Worm (Caenorhabditis elegans) whole organism, L1 larva: Measurements from ENCODE around the gene rer-1.

ENCODE experiments used
- C16A3.4 ChIP-seq: fragments of 150-350 bp; optimal IDR thresholded peaks from 2 replicates; lab custom pipeline; 2014; ENCODE audit warnings: missing biosample characterization, missing genetic modification characterization
- Y116A8C.19 ChIP-seq: sonication (generic microtip); optimal IDR thresholded peaks from 2 replicates; lab custom pipeline; 2016; ENCODE audit warnings: missing compliant biosample characterization, missing genetic modification characterization, borderline replicate concordance
- aha-1 ChIP-seq: fragments of 150-350 bp; optimal IDR thresholded peaks from 2 replicates; lab custom pipeline; 2014; ENCODE audit warnings: missing biosample characterization, missing genetic modification characterization
- ama-1 ChIP-seq: fragments of 150-350 bp; optimal IDR thresholded peaks from 2 replicates; lab custom pipeline; 2014
- blmp-1 ChIP-seq: fragments of 150-350 bp; optimal IDR thresholded peaks from 2 replicates; lab custom pipeline; 2014; ENCODE audit warnings: missing biosample characterization, missing genetic modification characterization
- ceh-8 ChIP-seq: fragments of 200-800 bp; sonication (Bioruptor generic); optimal IDR thresholded peaks from 2 replicates; lab custom pipeline; 2018; ENCODE audit warnings: mild to moderate bottlenecking, missing genetic modification characterization, moderate library complexity, missing compliant biosample characterization
- ceh-88 ChIP-seq: fragments of 200-800 bp; sonication (Bioruptor generic); IDR thresholded peaks from 2 replicates; pipeline ENCODE4 v1.3.6; 2022; ENCODE audit warnings: missing genetic modification characterization, missing compliant biosample characterization
- ceh-90 ChIP-seq: sonication (generic microtip); optimal IDR thresholded peaks from 2 replicates; lab custom pipeline; 2016; ENCODE audit warnings: missing genetic modification characterization, missing compliant biosample characterization
- ces-1 ChIP-seq: fragments of 150-350 bp; optimal IDR thresholded peaks from 2 replicates; lab custom pipeline; 2014; ENCODE audit warnings: missing biosample characterization, missing genetic modification reagents, missing genetic modification characterization
- dpl-1 ChIP-seq, 3 experiments: fragments of 150-350 bp in 2 of 3; sonication (generic microtip) in 1 of 3; optimal IDR thresholded peaks; 2 replicates each; lab custom pipeline; 2014 to 2017; ENCODE audit warnings: missing biosample characterization in 3 of 3, missing genetic modification characterization in 3 of 3, missing genetic modification reagents in 3 of 3
- dsc-1 ChIP-seq: sonication (generic microtip); optimal IDR thresholded peaks from 2 replicates; lab custom pipeline; 2016; ENCODE audit warnings: mild to moderate bottlenecking, missing genetic modification characterization, missing compliant biosample characterization
- egl-27 ChIP-seq, 2 experiments: fragments of 150-350 bp in 1 of 2; sonication (generic microtip); optimal IDR thresholded peaks; 3 replicates each; lab custom pipeline; 2017 to 2018; ENCODE audit warnings: missing biosample characterization in 2 of 2, missing genetic modification characterization in 2 of 2, missing genetic modification reagents in 2 of 2
- elt-2 ChIP-seq: sonication (generic microtip); optimal IDR thresholded peaks from 2 replicates; lab custom pipeline; 2016; ENCODE audit warnings: missing genetic modification characterization, mild to moderate bottlenecking, inconsistent platforms, missing compliant biosample characterization, missing genetic modification reagents
- ets-5 ChIP-seq: fragments of 200-800 bp; sonication (Bioruptor generic); IDR thresholded peaks from 2 replicates; pipeline ENCODE4 v1.3.6; 2022; ENCODE audit warnings: missing genetic modification characterization, missing compliant biosample characterization
- fkh-10 ChIP-seq: sonication (generic microtip); optimal IDR thresholded peaks from 2 replicates; lab custom pipeline; 2017; ENCODE audit warnings: missing biosample characterization, missing genetic modification reagents, missing genetic modification characterization
- fkh-4 ChIP-seq: sonication (generic microtip); optimal IDR thresholded peaks from 2 replicates; lab custom pipeline; 2016; ENCODE audit warnings: missing compliant biosample characterization, missing genetic modification characterization, borderline replicate concordance
- fos-1 ChIP-seq: fragments of 150-350 bp; optimal IDR thresholded peaks from 2 replicates; lab custom pipeline; 2014; ENCODE audit warnings: missing biosample characterization, missing genetic modification characterization
- grh-1 ChIP-seq: fragments of 200-800 bp; sonication (Bioruptor generic); IDR thresholded peaks from 2 replicates; pipeline ENCODE4 v1.3.6; 2022; ENCODE audit warnings: missing genetic modification reagents, missing genetic modification characterization, missing compliant biosample characterization
- isw-1 ChIP-seq: fragments of 200-800 bp; sonication (Bioruptor generic); IDR thresholded peaks from 2 replicates; pipeline ENCODE4 v1.3.6; 2022; ENCODE audit warnings: missing genetic modification characterization, missing compliant biosample characterization
- jun-1 ChIP-seq: fragments of 150-350 bp; optimal IDR thresholded peaks from 2 replicates; lab custom pipeline; 2014; ENCODE audit warnings: missing biosample characterization, missing genetic modification reagents, missing genetic modification characterization
- lin-13 ChIP-seq: fragments of 150-350 bp; optimal IDR thresholded peaks from 2 replicates; lab custom pipeline; 2014; ENCODE audit warnings: missing biosample characterization, missing genetic modification reagents, missing genetic modification characterization
- lin-14 ChIP-seq: fragments of 200-800 bp; sonication (Bioruptor generic); optimal IDR thresholded peaks from 2 replicates; lab custom pipeline; 2018; ENCODE audit warnings: mild to moderate bottlenecking, missing genetic modification characterization, moderate library complexity, missing compliant biosample characterization
- lin-15B ChIP-seq: fragments of 150-350 bp; sonication (generic microtip); optimal IDR thresholded peaks from 3 replicates; lab custom pipeline; 2014; ENCODE audit warnings: missing biosample characterization, missing genetic modification characterization
- lin-35 ChIP-seq, 2 experiments: fragments of 150-350 bp; optimal IDR thresholded peaks; 2 replicates each; lab custom pipeline; 2014; ENCODE audit warnings: missing biosample characterization in 2 of 2, missing genetic modification characterization in 2 of 2, missing genetic modification reagents in 2 of 2
- mab-9 ChIP-seq: fragments of 200-800 bp; sonication (Bioruptor generic); IDR thresholded peaks from 2 replicates; pipeline ENCODE4 v1.3.6; 2022; ENCODE audit warnings: missing genetic modification reagents, missing genetic modification characterization, missing compliant biosample characterization
- mdl-1 ChIP-seq, 2 experiments: fragments of 150-350 bp; optimal IDR thresholded peaks; 2 replicates each; lab custom pipeline; 2014 to 2017; ENCODE audit warnings: missing biosample characterization in 2 of 2, missing genetic modification characterization in 2 of 2, inconsistent platforms in 1 of 2
- mef-2 ChIP-seq: fragments of 150-350 bp; optimal IDR thresholded peaks from 2 replicates; lab custom pipeline; 2014; ENCODE audit warnings: missing biosample characterization, missing genetic modification characterization
- mep-1 ChIP-seq: fragments of 150-350 bp; optimal IDR thresholded peaks from 2 replicates; lab custom pipeline; 2014; ENCODE audit warnings: missing biosample characterization, missing genetic modification characterization
- nhr-11 ChIP-seq: fragments of 150-350 bp; optimal IDR thresholded peaks from 2 replicates; lab custom pipeline; 2014; ENCODE audit warnings: missing biosample characterization, missing genetic modification characterization
- nhr-19 ChIP-seq: fragments of 200-800 bp; sonication (Bioruptor generic); conservative IDR thresholded peaks from 2 replicates; pipeline ENCODE4 v1.3.6; 2022; ENCODE audit warnings: missing genetic modification characterization, missing compliant biosample characterization
- nhr-28 ChIP-seq: fragments of 150-350 bp; optimal IDR thresholded peaks from 2 replicates; lab custom pipeline; 2014; ENCODE audit warnings: missing biosample characterization, missing genetic modification characterization
- nhr-47 ChIP-seq: sonication (generic microtip); optimal IDR thresholded peaks from 2 replicates; lab custom pipeline; 2016; ENCODE audit warnings: mild to moderate bottlenecking, missing genetic modification characterization, moderate library complexity, missing compliant biosample characterization
- nhr-71 ChIP-seq: sonication (generic microtip); optimal IDR thresholded peaks from 2 replicates; lab custom pipeline; 2016; ENCODE audit warnings: mild to moderate bottlenecking, missing genetic modification characterization, moderate library complexity, missing compliant biosample characterization
- nhr-77 ChIP-seq: fragments of 150-350 bp; optimal IDR thresholded peaks from 2 replicates; lab custom pipeline; 2014; ENCODE audit warnings: missing biosample characterization, missing genetic modification characterization
- nhr-85 ChIP-seq: sonication (generic microtip); peaks from one replicate; lab custom pipeline; 2016; ENCODE audit warnings: missing genetic modification characterization, inconsistent platforms, missing compliant biosample characterization
- nhr-90 ChIP-seq: sonication (generic microtip); optimal IDR thresholded peaks from 2 replicates; lab custom pipeline; 2016; ENCODE audit warnings: mild to moderate bottlenecking, missing genetic modification characterization, missing compliant biosample characterization; ENCODE audit not compliant: poor library complexity
- pag-3 ChIP-seq: sonication (generic microtip); optimal IDR thresholded peaks from 2 replicates; lab custom pipeline; 2017; ENCODE audit warnings: missing genetic modification characterization, mild to moderate bottlenecking, missing compliant biosample characterization, antibody characterized with exemption, borderline replicate concordance; ENCODE audit not compliant: insufficient read depth
- pqm-1 ChIP-seq: sonication (generic microtip); optimal IDR thresholded peaks from 3 replicates; lab custom pipeline; 2017; ENCODE audit warnings: missing biosample characterization, missing genetic modification characterization
- rnt-1 ChIP-seq: sonication (generic microtip); optimal IDR thresholded peaks from 2 replicates; lab custom pipeline; 2016; ENCODE audit warnings: mild to moderate bottlenecking, missing genetic modification characterization, moderate library complexity, missing compliant biosample characterization
- snu-23 ChIP-seq: sonication (generic microtip); optimal IDR thresholded peaks from 2 replicates; lab custom pipeline; 2016; ENCODE audit warnings: missing genetic modification characterization, missing compliant biosample characterization
- sox-4 ChIP-seq: sonication (generic microtip); optimal IDR thresholded peaks from 2 replicates; lab custom pipeline; 2016; ENCODE audit warnings: missing genetic modification characterization, missing compliant biosample characterization
- sptf-1 ChIP-seq: fragments of 150-350 bp; optimal IDR thresholded peaks from 2 replicates; lab custom pipeline; 2014; ENCODE audit warnings: missing biosample characterization, missing genetic modification characterization
- sup-37 ChIP-seq: fragments of 200-800 bp; sonication (Bioruptor generic); optimal IDR thresholded peaks from 2 replicates; lab custom pipeline; 2018; ENCODE audit warnings: mild to moderate bottlenecking, missing genetic modification characterization, missing compliant biosample characterization
- swsn-7 ChIP-seq: sonication (generic microtip); optimal IDR thresholded peaks from 2 replicates; lab custom pipeline; 2016; ENCODE audit warnings: missing genetic modification characterization, missing compliant biosample characterization
- tbx-2 ChIP-seq: sonication (generic microtip); optimal IDR thresholded peaks from 2 replicates; lab custom pipeline; 2016; ENCODE audit warnings: missing genetic modification characterization, missing compliant biosample characterization
- tlp-1 ChIP-seq: fragments of 150-350 bp; optimal IDR thresholded peaks from 2 replicates; lab custom pipeline; 2014; ENCODE audit warnings: missing biosample characterization, missing genetic modification characterization
- unc-130 ChIP-seq: fragments of 150-350 bp; optimal IDR thresholded peaks from 2 replicates; lab custom pipeline; 2017; ENCODE audit warnings: missing biosample characterization, missing genetic modification characterization, inconsistent platforms
- unc-62 ChIP-seq: fragments of 150-350 bp; optimal IDR thresholded peaks from 2 replicates; lab custom pipeline; 2014; ENCODE audit warnings: missing biosample characterization, missing genetic modification reagents, missing genetic modification characterization
- unc-86 ChIP-seq: sonication (generic microtip); optimal IDR thresholded peaks from 2 replicates; lab custom pipeline; 2016; ENCODE audit warnings: missing genetic modification characterization, missing compliant biosample characterization
- unc-98 ChIP-seq: fragments of 200-800 bp; sonication (Bioruptor generic); IDR thresholded peaks from 2 replicates; pipeline ENCODE4 v1.3.6; 2022; ENCODE audit warnings: missing genetic modification characterization, missing compliant biosample characterization
- xbp-1 ChIP-seq: sonication (generic microtip); optimal IDR thresholded peaks from 2 replicates; lab custom pipeline; 2016; ENCODE audit warnings: missing genetic modification characterization, missing compliant biosample characterization
- zag-1 ChIP-seq: fragments of 150-350 bp; optimal IDR thresholded peaks from 2 replicates; lab custom pipeline; 2014; ENCODE audit warnings: missing biosample characterization, missing genetic modification characterization
- ztf-11 ChIP-seq, 2 experiments: sonication (generic microtip); optimal IDR thresholded peaks; 2 replicates each; lab custom pipeline; 2016 to 2017; ENCODE audit warnings: missing genetic modification characterization in 2 of 2, missing biosample characterization in 1 of 2, missing compliant biosample characterization in 1 of 2
- ztf-4 ChIP-seq: fragments of 150-350 bp; optimal IDR thresholded peaks from 2 replicates; lab custom pipeline; 2014; ENCODE audit warnings: missing biosample characterization, missing genetic modification characterization

The rer-1 gene

DNA sequence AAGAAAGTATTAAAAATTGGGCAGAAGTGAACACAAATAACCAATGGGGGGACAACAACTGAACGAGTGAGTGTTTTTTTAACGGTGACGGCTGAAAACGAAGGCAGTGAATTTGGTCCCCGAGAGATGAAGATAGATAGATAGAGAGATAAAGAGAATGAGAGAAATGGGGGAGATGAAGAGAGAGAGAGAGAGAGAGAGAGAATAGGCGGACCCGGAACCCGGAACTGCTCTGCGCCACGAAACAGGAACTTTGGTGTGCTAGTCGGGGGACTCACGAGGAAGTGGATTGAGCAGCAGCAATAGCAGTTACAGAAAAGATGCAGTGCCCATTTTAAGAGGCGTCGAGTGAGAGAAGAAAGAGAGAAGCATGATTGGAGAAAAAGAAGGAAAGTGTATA lies 14.8 kb upstream of the rer-1 start (continued):
- TF ChIP-seq dpl-1 (GFP tag; optimal IDR thresholded peaks at IDR 0.05; lab: Kevin White, UChicago) (peak in 1 of 3 experiments; percentile 18), fkh-10 (peak; percentile 94), lin-14 (peak; percentile 98), isw-1 (GFP tag; lab: Robert Waterston, UW) (peak; percentile 59), fkh-4 (tag; lab: Kevin White, UChicago) (no peak), ztf-11 (tag; optimal IDR thresholded peaks at IDR 0.05; lab: Kevin White, UChicago) (peak in 1 of 2 experiments; percentile 4), ceh-90 (tag; lab: Kevin White, UChicago) (no peak), lin-35 (GFP tag; optimal IDR thresholded peaks at IDR 0.05; lab: Kevin White, UChicago) (peak in 1 of 2 experiments; percentile 50), lin-13 (GFP tag; lab: Kevin White, UChicago) (no peak), xbp-1 (tag; lab: Kevin White, UChicago) (peak; percentile 61), nhr-90 (no peak), jun-1 (tag; lab: Kevin White, UChicago) (peak; percentile 52), swsn-7 (tag; lab: Kevin White, UChicago) (peak; percentile 68), unc-130 (tag; lab: Kevin White, UChicago) (no peak), sox-4 (no peak), zag-1 (tag; lab: Kevin White, UChicago) (no peak), nhr-85 (tag; lab: Kevin White, UChicago) (no peak), mef-2 (tag; lab: Kevin White, UChicago) (no peak), nhr-19 (GFP tag; lab: Robert Waterston, UW) (peak; percentile 52), unc-86 (tag; lab: Kevin White, UChicago) (peak; percentile 83), ceh-88 (GFP tag; lab: Robert Waterston, UW) (no peak), C16A3.4 (tag; lab: Kevin White, UChicago) (no peak), dsc-1 (tag; lab: Kevin White, UChicago) (peak; percentile 53), ztf-4 (tag; lab: Kevin White, UChicago) (peak; percentile 44), tlp-1 (tag; lab: Kevin White, UChicago) (no peak), unc-98 (no peak), snu-23 (GFP tag; lab: Kevin White, UChicago) (peak; percentile 70), pag-3 (tag; lab: Kevin White, UChicago) (no peak), sptf-1 (no peak), nhr-71 (tag; lab: Kevin White, UChicago) (peak; percentile 88), lin-15B (tag; lab: Kevin White, UChicago) (no peak), rnt-1 (peak; percentile 51), nhr-47 (tag; lab: Kevin White, UChicago) (peak; percentile 85), mdl-1 (tag; optimal IDR thresholded peaks at IDR 0.05; lab: Kevin White, UChicago) (no peak), pqm-1 (tag; lab: Kevin White, UChicago) (no peak), mep-1 (peak; percentile 16), ama-1 (lab: Kevin White, UChicago) (no peak), sup-37 (no peak), tbx-2 (tag; lab: Kevin White, UChicago) (peak; percentile 81), ces-1 (GFP tag; lab: Kevin White, UChicago) (no peak), ceh-8 (GFP tag; lab: Kevin White, UChicago) (peak; percentile 32), elt-2 (tag; lab: Kevin White, UChicago) (no peak), nhr-28 (no peak), aha-1 (tag; lab: Kevin White, UChicago) (no peak), ets-5 (no peak), mab-9 (no peak), nhr-11 (no peak), grh-1 (GFP tag; lab: Robert Waterston, UW) (no peak), nhr-77 (peak; percentile 7), fos-1 (tag; lab: Kevin White, UChicago) (peak; percentile 21), Y116A8C.19 (tag; lab: Kevin White, UChicago) (no peak), unc-62 (no peak), blmp-1 (tag; lab: Kevin White, UChicago) (no peak), egl-27 (tag; optimal IDR thresholded peaks at IDR 0.05; lab: Kevin White, UChicago) (no peak)
